Fruit fly (Drosophila melanogaster) whole organism, wandering third instar larva: Measurements from ENCODE around the gene AgmNAT.

Experiments
- Abd-B ChIP-seq: fragments of >200 bp; optimal IDR thresholded peaks from 2 replicates; lab custom pipeline; 2017; ENCODE audit warnings: missing biosample characterization, missing genetic modification characterization
- CG32264 ChIP-seq: fragments of 200-800 bp; sonication (Bioruptor generic); optimal IDR thresholded peaks from 2 replicates; lab custom pipeline; 2016; ENCODE audit warnings: missing biosample characterization, missing genetic modification characterization
- CG9705 ChIP-seq: fragments of 200-800 bp; sonication (Bioruptor generic); optimal IDR thresholded peaks from 2 replicates; lab custom pipeline; 2018; ENCODE audit warnings: missing biosample characterization, mild to moderate bottlenecking, missing genetic modification characterization
- CrebA ChIP-seq: fragments of 200-800 bp; sonication (Bioruptor generic); optimal IDR thresholded peaks from 2 replicates; lab custom pipeline; 2016; ENCODE audit warnings: missing biosample characterization, mild to moderate bottlenecking, missing genetic modification characterization, borderline replicate concordance
- Dfd ChIP-seq: fragments of >200 bp; optimal IDR thresholded peaks from 2 replicates; lab custom pipeline; 2017; ENCODE audit warnings: missing biosample characterization, missing genetic modification characterization
- Dif ChIP-seq: fragments of 200-275, 200-300 bp; sonication (Bioruptor generic); optimal IDR thresholded peaks from 2 replicates; lab custom pipeline; 2018; ENCODE audit warnings: missing biosample characterization, missing genetic modification characterization; ENCODE audit not compliant: partially characterized antibody
- GATAd ChIP-seq: sonication (Bioruptor generic); optimal IDR thresholded peaks from 2 replicates; lab custom pipeline; 2016; ENCODE audit warnings: missing biosample characterization, missing genetic modification characterization
- HLH106 ChIP-seq: fragments of 200-800 bp; optimal IDR thresholded peaks from 3 replicates; lab custom pipeline; 2019; ENCODE audit warnings: missing biosample characterization, mild to moderate bottlenecking, missing genetic modification characterization, moderate library complexity
- Hnf4 ChIP-seq: fragments of 200-800 bp; sonication (Bioruptor generic); optimal IDR thresholded peaks from 2 replicates; lab custom pipeline; 2016; ENCODE audit warnings: missing biosample characterization, mild to moderate bottlenecking, missing genetic modification characterization
- Hr78 ChIP-seq: fragments of >200 bp; optimal IDR thresholded peaks from 2 replicates; lab custom pipeline; 2017; ENCODE audit warnings: missing biosample characterization, missing genetic modification characterization
- Hr83 ChIP-seq: fragments of 200-300 bp; sonication (Bioruptor generic); optimal IDR thresholded peaks from 2 replicates; lab custom pipeline; 2016; ENCODE audit warnings: missing biosample characterization, mild to moderate bottlenecking, missing genetic modification characterization, moderate library complexity; ENCODE audit not compliant: poor library complexity, severe bottlenecking
- Jra ChIP-seq: sonication (Bioruptor generic); optimal IDR thresholded peaks from 2 replicates; lab custom pipeline; 2016; ENCODE audit warnings: missing biosample characterization, missing genetic modification characterization
- Mio ChIP-seq: sonication (Bioruptor generic); optimal IDR thresholded peaks from 2 replicates; lab custom pipeline; 2016; ENCODE audit warnings: missing biosample characterization, missing genetic modification characterization
- Myc ChIP-seq: fragments of >200 bp; optimal IDR thresholded peaks from 2 replicates; lab custom pipeline; 2017
- N ChIP-seq: fragments of >200 bp; optimal IDR thresholded peaks from 2 replicates; lab custom pipeline; 2018; ENCODE audit warnings: missing biosample characterization, missing external identifiers, missing genetic modification characterization
- OdsH ChIP-seq: fragments of 200-800 bp; sonication (Bioruptor generic); optimal IDR thresholded peaks from 2 replicates; lab custom pipeline; 2016; ENCODE audit warnings: missing biosample characterization, mild to moderate bottlenecking, missing genetic modification characterization
- Rel ChIP-seq, 2 experiments: fragments of 200-800 bp; sonication (Bioruptor generic) in 1 of 2; optimal IDR thresholded peaks; 2 replicates in 1 of 2; 3 replicates in 1 of 2; lab custom pipeline; 2016 to 2019; ENCODE audit warnings: mild to moderate bottlenecking in 2 of 2, missing biosample characterization in 2 of 2, missing genetic modification characterization in 2 of 2, moderate library complexity in 1 of 2
- Sp1 ChIP-seq: fragments of 200-800 bp; sonication (Bioruptor generic); optimal IDR thresholded peaks from 3 replicates; lab custom pipeline; 2019; ENCODE audit warnings: missing biosample characterization, mild to moderate bottlenecking, missing genetic modification characterization, moderate library complexity
- Vsx2 ChIP-seq: fragments of 200-300, 225-300 bp; sonication (Bioruptor generic); optimal IDR thresholded peaks from 2 replicates; lab custom pipeline; 2018; ENCODE audit warnings: missing biosample characterization, missing genetic modification characterization; ENCODE audit not compliant: partially characterized antibody
- br ChIP-seq: fragments of 200-800 bp; sonication (Bioruptor generic); optimal IDR thresholded peaks from 2 replicates; lab custom pipeline; 2016; ENCODE audit warnings: missing biosample characterization, missing genetic modification characterization
- brk ChIP-seq: fragments of 200-800 bp; sonication (Bioruptor generic); optimal IDR thresholded peaks from 2 replicates; lab custom pipeline; 2016; ENCODE audit warnings: missing biosample characterization, mild to moderate bottlenecking, missing genetic modification characterization
- dl ChIP-seq, 2 experiments: fragments of 175-275, 200-275 bp in 1 of 2; fragments of 200-275 bp in 1 of 2; sonication (Bioruptor generic); optimal IDR thresholded peaks; lab custom pipeline; 2018; ENCODE audit warnings: mild to moderate bottlenecking in 2 of 2, missing biosample characterization in 2 of 2, missing genetic modification characterization in 2 of 2, moderate library complexity in 2 of 2; ENCODE audit not compliant: partially characterized antibody in 2 of 2, insufficient read depth in 1 of 2
- dmrt93B ChIP-seq: fragments of 200-800 bp; sonication (Bioruptor generic); optimal IDR thresholded peaks from 2 replicates; lab custom pipeline; 2018; ENCODE audit warnings: missing biosample characterization, mild to moderate bottlenecking, missing genetic modification characterization
- dsf ChIP-seq: sonication (Bioruptor generic); optimal IDR thresholded peaks from 2 replicates; lab custom pipeline; 2016; ENCODE audit warnings: missing biosample characterization, missing genetic modification characterization, borderline replicate concordance
- ey ChIP-seq: fragments of 200-800 bp; sonication (Bioruptor generic); optimal IDR thresholded peaks from 2 replicates; lab custom pipeline; 2016; ENCODE audit warnings: missing biosample characterization, missing genetic modification characterization
- foxo ChIP-seq, 2 experiments: fragments of 200-800 bp; sonication (Bioruptor generic); optimal IDR thresholded peaks; 2 replicates in 1 of 2; 3 replicates in 1 of 2; lab custom pipeline; 2016 to 2017; ENCODE audit warnings: missing biosample characterization in 2 of 2, missing genetic modification characterization in 2 of 2
- fru ChIP-seq: fragments of 200-800 bp; sonication (Bioruptor generic); optimal IDR thresholded peaks from 3 replicates; lab custom pipeline; 2016; ENCODE audit warnings: missing biosample characterization, mild to moderate bottlenecking, missing genetic modification characterization
- h ChIP-seq: fragments of 200-800 bp; sonication (Bioruptor generic); optimal IDR thresholded peaks from 3 replicates; lab custom pipeline; 2016; ENCODE audit warnings: missing biosample characterization, mild to moderate bottlenecking, missing genetic modification characterization
- jim ChIP-seq: fragments of 175-275, 200-325 bp; sonication (Bioruptor generic); optimal IDR thresholded peaks from 2 replicates; lab custom pipeline; 2016; ENCODE audit warnings: missing biosample characterization, mild to moderate bottlenecking, missing genetic modification characterization
- lola ChIP-seq: fragments of >200 bp; optimal IDR thresholded peaks from 2 replicates; lab custom pipeline; 2017; ENCODE audit warnings: missing biosample characterization, missing genetic modification characterization
- pan ChIP-seq: fragments of >200 bp; optimal IDR thresholded peaks from 2 replicates; lab custom pipeline; 2017
- psq ChIP-seq: fragments of 200-800 bp; sonication (Bioruptor generic); optimal IDR thresholded peaks from 3 replicates; lab custom pipeline; 2017; ENCODE audit warnings: missing biosample characterization, mild to moderate bottlenecking, missing genetic modification characterization, moderate library complexity
- rgr ChIP-seq: fragments of 200-800 bp; sonication (Bioruptor generic); optimal IDR thresholded peaks from 3 replicates; lab custom pipeline; 2016; ENCODE audit warnings: missing biosample characterization, mild to moderate bottlenecking, missing genetic modification characterization
- sage ChIP-seq: fragments of 200-800 bp; sonication (Bioruptor generic); optimal IDR thresholded peaks from 2 replicates; lab custom pipeline; 2016; ENCODE audit warnings: missing biosample characterization, mild to moderate bottlenecking, missing genetic modification characterization
- sv ChIP-seq: fragments of 200-800 bp; sonication (Bioruptor generic); optimal IDR thresholded peaks from 3 replicates; lab custom pipeline; 2016; ENCODE audit warnings: missing biosample characterization, missing genetic modification characterization
- tai ChIP-seq: sonication (Bioruptor generic); optimal IDR thresholded peaks from 2 replicates; lab custom pipeline; 2016; ENCODE audit warnings: missing biosample characterization, missing genetic modification characterization
- usp ChIP-seq: fragments of >200 bp; optimal IDR thresholded peaks from 2 replicates; lab custom pipeline; 2017; ENCODE audit warnings: missing biosample characterization, missing genetic modification characterization
- woc ChIP-seq: sonication (Bioruptor generic); optimal IDR thresholded peaks from 2 replicates; lab custom pipeline; 2016; ENCODE audit warnings: missing biosample characterization, mild to moderate bottlenecking, missing genetic modification characterization

The AgmNAT gene

DNA sequence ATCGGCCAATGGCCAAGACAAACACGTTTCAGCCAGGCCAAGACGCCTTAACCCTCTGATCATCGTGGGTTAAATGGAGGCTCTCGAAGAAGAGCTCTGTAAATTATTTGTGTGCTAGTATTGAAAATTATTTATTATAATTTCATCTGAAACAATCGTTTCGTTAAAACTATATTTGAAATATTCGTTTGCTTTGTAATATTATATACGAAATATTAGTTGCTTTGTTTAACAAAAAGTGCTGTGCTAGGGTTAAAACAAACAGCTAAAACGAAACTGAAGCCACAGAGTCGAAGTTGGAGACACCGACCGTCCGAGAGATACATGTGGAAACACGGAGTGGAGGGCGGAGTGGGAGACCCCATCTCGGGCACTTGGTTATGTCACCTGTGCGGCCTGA is 29.1 kb downstream of the AgmNAT start (continued):
- TF ChIP-seq psq (GFP tag; lab: Kevin White, UChicago): peak; percentile 65
- no peak for TF ChIP-seq GATAd (GFP tag; lab: Kevin White, UChicago)
- TF ChIP-seq tai (GFP tag; lab: Kevin White, UChicago): no peak
- TF ChIP-seq Sp1 (GFP tag; lab: Kevin White, UChicago): peak; percentile 74
- TF ChIP-seq CrebA (GFP tag; lab: Kevin White, UChicago): no peak
- peak; percentile 81 for TF ChIP-seq rgr
- TF ChIP-seq br: peak; percentile 60
- no peak for TF ChIP-seq Vsx2
- no peak for TF ChIP-seq Dif (GFP tag; lab: Kevin White, UChicago)
- peak; percentile 49 for TF ChIP-seq woc (GFP tag; lab: Kevin White, UChicago)
- no peak for TF ChIP-seq Hr83

- TF ChIP-seq Sp1 (GFP tag; lab: Kevin White, UChicago): peak; percentile 65
- TF ChIP-seq dmrt93B (GFP tag; lab: Kevin White, UChicago): peak; percentile 50
- no peak for TF ChIP-seq Dfd
- TF ChIP-seq GATAd (GFP tag; lab: Kevin White, UChicago): no peak
- no peak for TF ChIP-seq brk (GFP tag; lab: Kevin White, UChicago)
- TF ChIP-seq h (GFP tag; lab: Kevin White, UChicago): peak; percentile 77
- TF ChIP-seq Myc (lab: Kevin White, UChicago): no peak
- TF ChIP-seq Vsx2: no peak
- TF ChIP-seq dl (GFP tag; optimal IDR thresholded peaks at IDR 0.05; lab: Kevin White, UChicago; ENCODE audit: insufficient read depth in 1 of 2, partially characterized antibody in 2 of 2): no peak
- TF ChIP-seq CrebA (GFP tag; lab: Kevin White, UChicago): no peak
- peak; percentile 47 for TF ChIP-seq CG32264 (GFP tag; lab: Kevin White, UChicago)
- peak; percentile 65 for TF ChIP-seq sage (GFP tag; lab: Kevin White, UChicago)
- TF ChIP-seq rgr: peak; percentile 68
- TF ChIP-seq OdsH (GFP tag; lab: Kevin White, UChicago): peak; percentile 70
- TF ChIP-seq sv (GFP tag; lab: Kevin White, UChicago): no peak
- no peak for TF ChIP-seq dsf
- TF ChIP-seq tai (GFP tag; lab: Kevin White, UChicago): no peak
- no peak for TF ChIP-seq CG9705 (GFP tag; lab: Kevin White, UChicago)
- no peak for TF ChIP-seq Abd-B (GFP tag; lab: Kevin White, UChicago)
- TF ChIP-seq woc (GFP tag; lab: Kevin White, UChicago): peak; percentile 74
- peak; percentile 50 for TF ChIP-seq ey (GFP tag; lab: Kevin White, UChicago)
- no peak for TF ChIP-seq Hr78 (GFP tag; lab: Kevin White, UChicago)
- TF ChIP-seq foxo (GFP tag; optimal IDR thresholded peaks at IDR 0.05; lab: Kevin White, UChicago): peak in 1 of 2 experiments; percentile 70
- TF ChIP-seq Hr83: no peak
- TF ChIP-seq HLH106: peak; percentile 67
- TF ChIP-seq Dif (GFP tag; lab: Kevin White, UChicago): no peak
- no peak for TF ChIP-seq Jra (GFP tag; lab: Kevin White, UChicago)
- TF ChIP-seq fru (GFP tag; lab: Kevin White, UChicago): peak; percentile 73
- peak; percentile 63 for TF ChIP-seq psq (GFP tag; lab: Kevin White, UChicago)
- no peak for TF ChIP-seq Rel (GFP tag; optimal IDR thresholded peaks at IDR 0.05; lab: Kevin White, UChicago)
- no peak for TF ChIP-seq Rel (tag; optimal IDR thresholded peaks at IDR 0.05; lab: Kevin White, UChicago)
- TF ChIP-seq usp (GFP tag; lab: Kevin White, UChicago): no peak
- TF ChIP-seq Hnf4: no peak
- TF ChIP-seq br: peak; percentile 71
- no peak for TF ChIP-seq Mio (GFP tag; lab: Kevin White, UChicago)
- TF ChIP-seq jim (GFP tag; lab: Kevin White, UChicago): no peak
- no peak for TF ChIP-seq N (GFP tag; lab: Kevin White, UChicago)
- TF ChIP-seq lola: no peak
- no peak for TF ChIP-seq pan (lab: Kevin White, UChicago)
Observed at dm6 chrX:5783260-5784040, 32.2 kb downstream of the AgmNAT start.
